Worm (Caenorhabditis elegans): ENCODE data around the gene K02E10.6.

K02E10.6 gene

ce11 chrX:2494296-2494695 is 11.7 kb upstream of the K02E10.6 start:
- peak; percentile 68 for TF ChIP-seq lin-14 (GFP tag; optimal IDR thresholded peaks at IDR 0.05)
- TF ChIP-seq aly-2 (tag; optimal IDR thresholded peaks at IDR 0.05): no peak
- TF ChIP-seq sup-37 (GFP tag; optimal IDR thresholded peaks at IDR 0.05): no peak
- peak; percentile 93 for TF ChIP-seq fkh-10 (GFP tag; optimal IDR thresholded peaks at IDR 0.05)

ce11 chrX:2493586-2494175 is 11.1 kb upstream of the K02E10.6 start:
- no peak for TF ChIP-seq aha-1 (tag; optimal IDR thresholded peaks at IDR 0.05)
- peak; percentile 1 for TF ChIP-seq snpc-4 (tag; optimal IDR thresholded peaks at IDR 0.05)
- TF ChIP-seq skn-1 (tag; optimal IDR thresholded peaks at IDR 0.05): peak; percentile 15
- TF ChIP-seq zip-4 (GFP tag; optimal IDR thresholded peaks at IDR 0.05): no peak
- TF ChIP-seq hlh-4 (tag; optimal IDR thresholded peaks at IDR 0.05): no peak
- no peak for TF ChIP-seq nhr-76 (tag; optimal IDR thresholded peaks at IDR 0.05)
- TF ChIP-seq efl-1 (optimal IDR thresholded peaks at IDR 0.05): no peak
- peak in 1 of 2 experiments; percentile 65 for TF ChIP-seq efl-1 (GFP tag; optimal IDR thresholded peaks at IDR 0.05 in 1 of 2)
- no peak for TF ChIP-seq dpl-1 (GFP tag; optimal IDR thresholded peaks at IDR 0.05)
- no peak for TF ChIP-seq ceh-82 (tag; optimal IDR thresholded peaks at IDR 0.05)
- TF ChIP-seq nhr-12 (tag; optimal IDR thresholded peaks at IDR 0.05): no peak
- TF ChIP-seq blmp-1 (tag; optimal IDR thresholded peaks at IDR 0.05): no peak

ce11 chrX:2488526-2489098 is 6.0 kb upstream of the K02E10.6 start, which contains the start of gene hid-1:
hid-1 (plus strand) TSS chrX:2489048.
- TF ChIP-seq nhr-71 (tag; optimal IDR thresholded peaks at IDR 0.05) (peak; percentile 30), mab-9 (GFP tag; IDR thresholded peaks at IDR 0.05) (no peak), ceh-90 (tag; optimal IDR thresholded peaks at IDR 0.05) (no peak), ztf-11 (tag; optimal IDR thresholded peaks at IDR 0.05) (peak in 1 of 2 experiments; percentile 46), nhr-85 (tag) (peak; percentile 49), egl-27 (tag; optimal IDR thresholded peaks at IDR 0.05) (no peak), pax-3 (tag; optimal IDR thresholded peaks at IDR 0.05) (no peak), tbx-2 (tag; optimal IDR thresholded peaks at IDR 0.05) (peak; percentile 9), lin-14 (GFP tag; optimal IDR thresholded peaks at IDR 0.05) (peak; percentile 83), unc-86 (tag; optimal IDR thresholded peaks at IDR 0.05) (peak; percentile 51), nhr-76 (tag; optimal IDR thresholded peaks at IDR 0.05) (no peak), unc-30 (tag; optimal IDR thresholded peaks at IDR 0.05) (no peak), jun-1 (tag; optimal IDR thresholded peaks at IDR 0.05) (no peak), Y116A8C.19 (tag; optimal IDR thresholded peaks at IDR 0.05; ENCODE audit: borderline replicate concordance) (no peak), fkh-4 (tag; optimal IDR thresholded peaks at IDR 0.05; ENCODE audit: borderline replicate concordance) (no peak), xbp-1 (tag; optimal IDR thresholded peaks at IDR 0.05) (peak; percentile 4), nhr-237 (tag; optimal IDR thresholded peaks at IDR 0.05) (no peak), ztf-4 (tag; optimal IDR thresholded peaks at IDR 0.05) (no peak), lin-35 (GFP tag; optimal IDR thresholded peaks at IDR 0.05) (no peak), skn-1 (tag; optimal IDR thresholded peaks at IDR 0.05) (peak; percentile 30), fkh-10 (GFP tag; optimal IDR thresholded peaks at IDR 0.05) (peak; percentile 11), vab-15 (tag; optimal IDR thresholded peaks at IDR 0.05) (no peak), nhr-28 (tag; optimal IDR thresholded peaks at IDR 0.05) (no peak), sox-4 (tag; optimal IDR thresholded peaks at IDR 0.05) (no peak), isw-1 (GFP tag; IDR thresholded peaks at IDR 0.05) (no peak), zip-4 (GFP tag; optimal IDR thresholded peaks at IDR 0.05) (no peak), egl-13 (tag; optimal IDR thresholded peaks at IDR 0.05) (peak; percentile 57), ceh-63 (GFP tag; optimal IDR thresholded peaks at IDR 0.05) (no peak), efl-3 (GFP tag; optimal IDR thresholded peaks at IDR 0.05) (no peak), snu-23 (GFP tag; optimal IDR thresholded peaks at IDR 0.05) (peak; percentile 10), ceh-82 (tag; optimal IDR thresholded peaks at IDR 0.05) (peak in 1 of 3 experiments; percentile 53), dpl-1 (GFP tag; optimal IDR thresholded peaks at IDR 0.05) (no peak), nhr-47 (tag; optimal IDR thresholded peaks at IDR 0.05) (peak; percentile 29), irx-1 (tag; optimal IDR thresholded peaks at IDR 0.05) (no peak), ama-1 (optimal IDR thresholded peaks at IDR 0.05) (no peak), rnt-1 (tag; optimal IDR thresholded peaks at IDR 0.05) (peak; percentile 38), lsy-2 (tag; optimal IDR thresholded peaks at IDR 0.05) (peak in 1 of 2 experiments; percentile 11), ces-1 (GFP tag; optimal IDR thresholded peaks at IDR 0.05) (peak; percentile 8), lir-3 (tag; optimal IDR thresholded peaks at IDR 0.05; ENCODE audit: poor library complexity) (no peak)

All from whole organism, L1 larva.